Fruit fly (Drosophila melanogaster) whole organism, embryonic: ENCODE data around the gene CG14221.

Source experiments
- B-H2 ChIP-seq: fragments of 200-800 bp; sonication (Bioruptor generic); optimal IDR thresholded peaks from 2 replicates; lab custom pipeline; 2018; ENCODE audit warnings: missing biosample characterization, mild to moderate bottlenecking, missing genetic modification characterization
- Bgb ChIP-seq: fragments of 200-800 bp; sonication (Bioruptor generic); IDR thresholded peaks from 2 replicates; pipeline ENCODE4 v1.3.6; 2022; ENCODE audit warnings: missing biosample characterization, missing genetic modification characterization; ENCODE audit not compliant: partially characterized antibody
- CG10147 ChIP-seq: fragments of 200-800 bp; sonication (Bioruptor generic); optimal IDR thresholded peaks from 2 replicates; lab custom pipeline; 2019; ENCODE audit warnings: missing biosample characterization, mild to moderate bottlenecking, missing genetic modification characterization, moderate library complexity
- CG11093 ChIP-seq: fragments of 200-800 bp; sonication (Bioruptor generic); IDR thresholded peaks from 3 replicates; pipeline ENCODE4 v1.3.6; 2022; ENCODE audit warnings: missing biosample characterization, missing genetic modification characterization
- CG12219 ChIP-seq: fragments of 200-800 bp; sonication (Bioruptor generic); optimal IDR thresholded peaks from 3 replicates; lab custom pipeline; 2018; ENCODE audit warnings: missing biosample characterization, mild to moderate bottlenecking, missing genetic modification characterization
- CG12659 ChIP-seq: fragments of 200-800 bp; sonication (Bioruptor generic); optimal IDR thresholded peaks from 3 replicates; lab custom pipeline; 2017; ENCODE audit warnings: mild to moderate bottlenecking, missing biosample characterization, missing genetic modification reagents, missing genetic modification characterization
- CG13296 ChIP-seq: fragments of 200-800 bp; sonication (Bioruptor generic); optimal IDR thresholded peaks from 3 replicates; lab custom pipeline; 2018; ENCODE audit warnings: missing biosample characterization, mild to moderate bottlenecking, missing genetic modification characterization
- CG13424 ChIP-seq: fragments of 200-800 bp; sonication (Bioruptor generic); optimal IDR thresholded peaks from 2 replicates; lab custom pipeline; 2019; ENCODE audit warnings: missing biosample characterization, mild to moderate bottlenecking, missing genetic modification characterization, moderate library complexity
- CG2116 ChIP-seq: fragments of 200-800 bp; sonication (Bioruptor generic); optimal IDR thresholded peaks from 3 replicates; lab custom pipeline; 2018; ENCODE audit warnings: missing biosample characterization, mild to moderate bottlenecking, missing genetic modification characterization
- CG3163 ChIP-seq: fragments of 200-800 bp; sonication (Bioruptor generic); optimal IDR thresholded peaks from 3 replicates; lab custom pipeline; 2016; ENCODE audit warnings: missing biosample characterization, missing genetic modification characterization
- CG34376 ChIP-seq: fragments of 200-800 bp; sonication (Bioruptor generic); optimal IDR thresholded peaks from 2 replicates; lab custom pipeline; 2018; ENCODE audit warnings: missing biosample characterization, mild to moderate bottlenecking, missing genetic modification characterization
- CG43689 ChIP-seq: fragments of 200-800 bp; sonication (Bioruptor generic); IDR thresholded peaks from 2 replicates; pipeline ENCODE4 v1.3.6; 2022; ENCODE audit warnings: missing biosample characterization, missing genetic modification characterization
- CG6689 ChIP-seq: fragments of 200-800 bp; sonication (Bioruptor generic); IDR thresholded peaks from 2 replicates; pipeline ENCODE4 v1.3.6; 2022; ENCODE audit warnings: missing biosample characterization, missing genetic modification characterization
- CG7556 ChIP-seq: fragments of 200-800 bp; sonication (Bioruptor generic); optimal IDR thresholded peaks from 2 replicates; lab custom pipeline; 2017; ENCODE audit warnings: missing biosample characterization, mild to moderate bottlenecking, missing genetic modification characterization
- CG7745 ChIP-seq: fragments of 200-800 bp; sonication (Bioruptor generic); optimal IDR thresholded peaks from 2 replicates; lab custom pipeline; 2018; ENCODE audit warnings: missing biosample characterization, mild to moderate bottlenecking, missing genetic modification characterization, moderate library complexity
- CG7839 ChIP-seq: fragments of 200-800 bp; sonication (Bioruptor generic); optimal IDR thresholded peaks from 3 replicates; lab custom pipeline; 2018; ENCODE audit warnings: missing biosample characterization, mild to moderate bottlenecking, missing genetic modification characterization, moderate library complexity
- Deaf1 ChIP-seq: fragments of 200-800 bp; optimal IDR thresholded peaks from 3 replicates; lab custom pipeline; 2019; ENCODE audit warnings: missing biosample characterization, mild to moderate bottlenecking, missing genetic modification characterization, moderate library complexity
- Dek ChIP-seq: fragments of 200-800 bp; sonication (Bioruptor generic); optimal IDR thresholded peaks from 3 replicates; lab custom pipeline; 2019; ENCODE audit warnings: missing biosample characterization, mild to moderate bottlenecking, missing genetic modification characterization, moderate library complexity
- Dp ChIP-seq: fragments of 200-800 bp; sonication (Bioruptor generic); optimal IDR thresholded peaks from 2 replicates; lab custom pipeline; 2018; ENCODE audit warnings: missing biosample characterization, mild to moderate bottlenecking, missing genetic modification characterization, moderate library complexity
- Elba2 ChIP-seq: fragments of 200-800 bp; sonication (Bioruptor generic); optimal IDR thresholded peaks from 3 replicates; lab custom pipeline; 2016; ENCODE audit warnings: missing biosample characterization, missing genetic modification characterization
- HLH4C ChIP-seq: fragments of 200-800 bp; sonication (Bioruptor generic); IDR thresholded peaks from 3 replicates; pipeline ENCODE4 v1.3.6; 2022; ENCODE audit warnings: missing biosample characterization, missing genetic modification characterization; ENCODE audit not compliant: partially characterized antibody
- Hmr ChIP-seq: fragments of 200-800 bp; sonication (Bioruptor generic); optimal IDR thresholded peaks from 3 replicates; lab custom pipeline; 2017; ENCODE audit warnings: mild to moderate bottlenecking, missing biosample characterization, missing genetic modification reagents, missing genetic modification characterization
- Lhr ChIP-seq: fragments of 200-800 bp; sonication (Bioruptor generic); optimal IDR thresholded peaks from 3 replicates; lab custom pipeline; 2017; ENCODE audit warnings: mild to moderate bottlenecking, missing biosample characterization, missing genetic modification reagents, missing genetic modification characterization
- MESR4 ChIP-seq: fragments of 200-800 bp; sonication (Bioruptor generic); optimal IDR thresholded peaks from 2 replicates; lab custom pipeline; 2018; ENCODE audit warnings: missing biosample characterization, mild to moderate bottlenecking, missing genetic modification characterization, moderate library complexity
- Myb ChIP-seq: fragments of 200-800 bp; sonication (Bioruptor generic); optimal IDR thresholded peaks from 2 replicates; lab custom pipeline; 2016; ENCODE audit warnings: missing biosample characterization, missing genetic modification characterization
- NFAT ChIP-seq: fragments of 200-800 bp; sonication (Bioruptor generic); IDR thresholded peaks from 2 replicates; pipeline ENCODE4 v1.3.6; 2022; ENCODE audit warnings: missing biosample characterization, missing genetic modification characterization
- Opbp ChIP-seq: fragments of 200-800 bp; sonication (Bioruptor generic); IDR thresholded peaks from 3 replicates; pipeline ENCODE4 v1.3.6; 2022; ENCODE audit warnings: missing biosample characterization, missing genetic modification characterization; ENCODE audit not compliant: partially characterized antibody
- Pdp1 ChIP-seq, 2 experiments: fragments of 200-800 bp; sonication (Bioruptor generic); optimal IDR thresholded peaks; 3 replicates each; lab custom pipeline; 2016; ENCODE audit warnings: missing biosample characterization in 2 of 2, missing genetic modification characterization in 2 of 2, mild to moderate bottlenecking in 1 of 2, moderate library complexity in 1 of 2
- Poxn ChIP-seq: fragments of 200-800 bp; sonication (Bioruptor generic); IDR thresholded peaks from 2 replicates; pipeline ENCODE4 v1.3.6; 2022; ENCODE audit warnings: missing biosample characterization, missing genetic modification characterization
- Scr ChIP-seq: fragments of 200-800 bp; sonication (Bioruptor generic); IDR thresholded peaks from 2 replicates; pipeline ENCODE4 v1.3.6; 2022; ENCODE audit warnings: missing biosample characterization, missing genetic modification characterization; ENCODE audit not compliant: partially characterized antibody
- Sox102F ChIP-seq: fragments of 200-800 bp; sonication (Bioruptor generic); optimal IDR thresholded peaks from 2 replicates; lab custom pipeline; 2018; ENCODE audit warnings: missing biosample characterization, mild to moderate bottlenecking, missing genetic modification characterization, moderate library complexity
- Ssrp ChIP-seq: fragments of 200-800 bp; sonication (Bioruptor generic); optimal IDR thresholded peaks from 2 replicates; lab custom pipeline; 2018; ENCODE audit warnings: missing biosample characterization, mild to moderate bottlenecking, missing genetic modification characterization, moderate library complexity
- TFAM ChIP-seq: fragments of 200-800 bp; sonication (Bioruptor generic); optimal IDR thresholded peaks from 2 replicates; lab custom pipeline; 2017; ENCODE audit warnings: missing biosample characterization, missing genetic modification characterization, inconsistent platforms
- Tbp ChIP-seq: fragments of >200 bp; optimal IDR thresholded peaks from 2 replicates; lab custom pipeline; 2018; ENCODE audit warnings: missing biosample characterization, missing genetic modification characterization
- ase ChIP-seq: fragments of 200-800 bp; sonication (Bioruptor generic); IDR thresholded peaks from 3 replicates; pipeline ENCODE4 v1.3.6; 2022; ENCODE audit warnings: missing biosample characterization, missing genetic modification characterization
- chinmo ChIP-seq: fragments of 200-800 bp; sonication (Bioruptor generic); IDR thresholded peaks from 4 replicates; pipeline ENCODE4 v1.3.6; 2022; ENCODE audit warnings: missing biosample characterization, missing genetic modification characterization; ENCODE audit not compliant: partially characterized antibody
- dmrt11E ChIP-seq: fragments of 200-800 bp; sonication (Bioruptor generic); optimal IDR thresholded peaks from 3 replicates; lab custom pipeline; 2018; ENCODE audit warnings: missing biosample characterization, mild to moderate bottlenecking, missing genetic modification characterization, moderate library complexity
- gce ChIP-seq: fragments of 200-800 bp; sonication (Bioruptor generic); IDR thresholded peaks from 3 replicates; pipeline ENCODE4 v1.3.6; 2022; ENCODE audit warnings: missing biosample characterization, missing genetic modification characterization
- gem ChIP-seq: fragments of 200-800 bp; sonication (Bioruptor generic); optimal IDR thresholded peaks from 2 replicates; lab custom pipeline; 2019; ENCODE audit warnings: missing biosample characterization, mild to moderate bottlenecking, missing genetic modification characterization, moderate library complexity
- nom ChIP-seq: fragments of 200-800 bp; sonication (Bioruptor generic); optimal IDR thresholded peaks from 2 replicates; lab custom pipeline; 2017; ENCODE audit warnings: missing biosample characterization, missing genetic modification characterization, mild to moderate bottlenecking, moderate library complexity, missing genetic modification reagents
- phol ChIP-seq: fragments of 200-800 bp; sonication (Bioruptor generic); optimal IDR thresholded peaks from 3 replicates; lab custom pipeline; 2018; ENCODE audit warnings: missing biosample characterization, mild to moderate bottlenecking, missing genetic modification characterization, moderate library complexity
- sc ChIP-seq, 3 experiments: fragments of >200 bp in 2 of 3; fragments of 200-800 bp in 1 of 3; sonication (Bioruptor generic) in 1 of 3; optimal IDR thresholded peaks; 2 replicates in 2 of 3; 3 replicates in 1 of 3; lab custom pipeline; 2017; ENCODE audit warnings: mild to moderate bottlenecking in 1 of 3, missing biosample characterization in 1 of 3, missing genetic modification characterization in 1 of 3, missing genetic modification reagents in 1 of 3
- sd ChIP-seq: fragments of 200-800 bp; sonication (Bioruptor generic); optimal IDR thresholded peaks from 3 replicates; lab custom pipeline; 2018; ENCODE audit warnings: missing biosample characterization, mild to moderate bottlenecking, missing genetic modification characterization, moderate library complexity
- sens ChIP-seq: fragments of 200-800 bp; sonication (Bioruptor generic); peaks from one replicate; lab custom pipeline; 2016; ENCODE audit warnings: missing biosample characterization, missing genetic modification characterization
- slbo ChIP-seq: fragments of 200-800 bp; sonication (Bioruptor generic); IDR thresholded peaks from 2 replicates; pipeline ENCODE4 v1.3.6; 2022; ENCODE audit warnings: missing biosample characterization, missing genetic modification characterization
- sr ChIP-seq: fragments of 200-800 bp; sonication (Bioruptor generic); IDR thresholded peaks from 3 replicates; pipeline ENCODE4 v1.3.6; 2022; ENCODE audit warnings: missing biosample characterization, missing genetic modification characterization
- unpg ChIP-seq: fragments of 200-800 bp; sonication (Bioruptor generic); optimal IDR thresholded peaks from 3 replicates; lab custom pipeline; 2018; ENCODE audit warnings: missing biosample characterization, mild to moderate bottlenecking, missing genetic modification characterization, moderate library complexity
- yki ChIP-seq: fragments of >200 bp; optimal IDR thresholded peaks from 3 replicates; lab custom pipeline; 2018

The CG14221 gene

dm6 chrX:19637434-19638327 lies 16.6 kb upstream of the CG14221 start (continued):
- TF ChIP-seq B-H2 (GFP tag; lab: Kevin White, UChicago) (no peak), CG7745 (tag; lab: Kevin White, UChicago) (no peak), Ssrp (tag; lab: Kevin White, UChicago) (no peak), dmrt11E (tag; lab: Kevin White, UChicago) (no peak), CG13424 (tag; lab: Kevin White, UChicago) (no peak), CG6689 (no peak), Dp (GFP tag; lab: Kevin White, UChicago) (no peak), CG13296 (GFP tag; lab: Kevin White, UChicago) (no peak), slbo (no peak), nom (GFP tag; lab: Kevin White, UChicago) (no peak), CG7839 (tag; lab: Kevin White, UChicago) (no peak), unpg (GFP tag; lab: Kevin White, UChicago) (no peak), yki (lab: Kevin White, UChicago) (no peak), CG7556 (no peak), CG12219 (GFP tag; lab: Kevin White, UChicago) (no peak), gce (GFP tag; lab: Robert Waterston, UW) (no peak), sc (optimal IDR thresholded peaks at IDR 0.05; lab: Kevin White, UChicago) (no peak), sc (GFP tag; optimal IDR thresholded peaks at IDR 0.05; lab: Kevin White, UChicago) (no peak), CG43689 (GFP tag; lab: Robert Waterston, UW) (no peak), Pdp1 (GFP tag; optimal IDR thresholded peaks at IDR 0.05; lab: Kevin White, UChicago) (no peak), HLH4C (GFP tag; lab: Robert Waterston, UW) (no peak), Myb (GFP tag; lab: Kevin White, UChicago) (no peak), sens (GFP tag; lab: Kevin White, UChicago) (peak; percentile 4), sr (GFP tag; lab: Robert Waterston, UW) (no peak), sd (tag; lab: Kevin White, UChicago) (no peak), Sox102F (GFP tag; lab: Kevin White, UChicago) (no peak), phol (tag; lab: Kevin White, UChicago) (peak; percentile 56), CG2116 (GFP tag; lab: Kevin White, UChicago) (no peak), ase (GFP tag; lab: Robert Waterston, UW) (no peak), TFAM (GFP tag; lab: Kevin White, UChicago) (no peak), Deaf1 (tag; lab: Kevin White, UChicago) (peak; percentile 62), Tbp (GFP tag; lab: Kevin White, UChicago) (peak; percentile 47), Elba2 (GFP tag; lab: Kevin White, UChicago) (no peak), MESR4 (GFP tag; lab: Kevin White, UChicago) (peak; percentile 90), CG12659 (GFP tag; lab: Kevin White, UChicago) (peak; percentile 28), CG11093 (no peak), CG34376 (GFP tag; lab: Kevin White, UChicago) (peak; percentile 47), Lhr (no peak), Dek (no peak), NFAT (GFP tag; lab: Robert Waterston, UW) (no peak), Poxn (GFP tag; lab: Robert Waterston, UW) (no peak), CG3163 (GFP tag; lab: Kevin White, UChicago) (no peak), gem (no peak), chinmo (GFP tag; lab: Robert Waterston, UW) (peak; percentile 88; the same call in 2 of the 4 replicates), CG10147 (no peak), Bgb (GFP tag; lab: Robert Waterston, UW) (no peak), Hmr (GFP tag; lab: Kevin White, UChicago) (no peak), Scr (GFP tag; lab: Robert Waterston, UW) (no peak), Opbp (0 out of 3 replicates have a peak, but pooled peaks have one; percentile 8)
